Worm (Caenorhabditis elegans) whole organism, L3 larva: ENCODE data around the gene plc-4.

ENCODE experiments used
- R02D3.7 ChIP-seq: fragments of 150-350 bp; optimal IDR thresholded peaks from 2 replicates; lab custom pipeline; 2014; ENCODE audit warnings: missing biosample characterization, missing genetic modification characterization
- ama-1 ChIP-seq: fragments of 150-350 bp; optimal IDR thresholded peaks from 2 replicates; lab custom pipeline; 2018
- ceh-16 ChIP-seq: sonication (generic microtip); optimal IDR thresholded peaks from 2 replicates; lab custom pipeline; 2017; ENCODE audit warnings: missing biosample characterization, missing genetic modification characterization
- ceh-28 ChIP-seq: fragments of 150-350 bp; optimal IDR thresholded peaks from 2 replicates; lab custom pipeline; 2014; ENCODE audit warnings: missing biosample characterization, missing genetic modification reagents, missing genetic modification characterization
- ceh-82 ChIP-seq: fragments of 150-350 bp; optimal IDR thresholded peaks from 2 replicates; lab custom pipeline; 2014; ENCODE audit warnings: missing biosample characterization, missing genetic modification characterization
- daf-12 ChIP-seq: fragments of 150-350 bp; optimal IDR thresholded peaks from 2 replicates; lab custom pipeline; 2014; ENCODE audit warnings: missing biosample characterization, missing genetic modification reagents, missing genetic modification characterization
- egl-27 ChIP-seq: sonication (generic microtip); optimal IDR thresholded peaks from 4 replicates; lab custom pipeline; 2017; ENCODE audit warnings: missing biosample characterization, missing genetic modification reagents, missing genetic modification characterization
- egl-5 ChIP-seq: fragments of 150-350 bp; optimal IDR thresholded peaks from 2 replicates; lab custom pipeline; 2017; ENCODE audit warnings: missing biosample characterization, missing genetic modification reagents, missing genetic modification characterization, inconsistent platforms
- elt-1 ChIP-seq: fragments of 150-350 bp; optimal IDR thresholded peaks from 2 replicates; lab custom pipeline; 2014; ENCODE audit warnings: missing biosample characterization, missing genetic modification characterization
- elt-2 ChIP-seq: sonication (generic microtip); optimal IDR thresholded peaks from 2 replicates; lab custom pipeline; 2016; ENCODE audit warnings: missing genetic modification reagents, mild to moderate bottlenecking, missing genetic modification characterization, missing compliant biosample characterization
- elt-3 ChIP-seq, 3 experiments: fragments of 150-350 bp in 1 of 3; sonication (generic microtip) in 2 of 3; optimal IDR thresholded peaks; 2 replicates in 2 of 3; 4 replicates in 1 of 3; lab custom pipeline; 2014 to 2017; ENCODE audit warnings: missing biosample characterization in 3 of 3, missing genetic modification characterization in 3 of 3
- fkh-10 ChIP-seq: sonication (generic microtip); optimal IDR thresholded peaks from 2 replicates; lab custom pipeline; 2017; ENCODE audit warnings: missing biosample characterization, missing genetic modification reagents, missing genetic modification characterization
- lin-39 ChIP-seq: fragments of 150-350 bp; optimal IDR thresholded peaks from 2 replicates; lab custom pipeline; 2018; ENCODE audit warnings: missing biosample characterization, missing genetic modification reagents, missing genetic modification characterization
- mdl-1 ChIP-seq: fragments of 150-350 bp; optimal IDR thresholded peaks from 2 replicates; lab custom pipeline; 2014; ENCODE audit warnings: missing biosample characterization, missing genetic modification characterization
- mml-1 ChIP-seq: fragments of 150-350 bp; sonication (generic microtip); optimal IDR thresholded peaks from 3 replicates; lab custom pipeline; 2014; ENCODE audit warnings: missing biosample characterization, missing genetic modification characterization
- nhr-11 ChIP-seq: fragments of 150-350 bp; optimal IDR thresholded peaks from 2 replicates; lab custom pipeline; 2014; ENCODE audit warnings: missing biosample characterization, missing genetic modification characterization
- nhr-23 ChIP-seq: fragments of 150-350 bp; optimal IDR thresholded peaks from 2 replicates; lab custom pipeline; 2014; ENCODE audit warnings: missing biosample characterization, missing genetic modification reagents, missing genetic modification characterization
- nhr-237 ChIP-seq: fragments of 150-350 bp; optimal IDR thresholded peaks from 2 replicates; lab custom pipeline; 2014; ENCODE audit warnings: missing biosample characterization, missing genetic modification characterization
- nhr-25 ChIP-seq: sonication (generic microtip); optimal IDR thresholded peaks from 2 replicates; lab custom pipeline; 2017; ENCODE audit warnings: missing biosample characterization, missing genetic modification characterization
- nhr-28 ChIP-seq: fragments of 150-350 bp; optimal IDR thresholded peaks from 2 replicates; lab custom pipeline; 2014; ENCODE audit warnings: missing biosample characterization, missing genetic modification characterization
- nhr-43 ChIP-seq: sonication (generic microtip); optimal IDR thresholded peaks from 2 replicates; lab custom pipeline; 2016; ENCODE audit warnings: mild to moderate bottlenecking, missing genetic modification characterization, missing compliant biosample characterization; ENCODE audit not compliant: poor library complexity, severe bottlenecking
- nhr-76 ChIP-seq: fragments of 150-350 bp; sonication (generic microtip); optimal IDR thresholded peaks from 5 replicates; lab custom pipeline; 2014; ENCODE audit warnings: missing biosample characterization, missing genetic modification characterization
- nhr-77 ChIP-seq: fragments of 150-350 bp; optimal IDR thresholded peaks from 2 replicates; lab custom pipeline; 2014; ENCODE audit warnings: missing biosample characterization, missing genetic modification characterization
- pqm-1 ChIP-seq: fragments of 150-350 bp; optimal IDR thresholded peaks from 2 replicates; lab custom pipeline; 2017; ENCODE audit warnings: missing biosample characterization, missing genetic modification characterization, inconsistent platforms
- sea-2 ChIP-seq: fragments of 150-350 bp; sonication (generic microtip); optimal IDR thresholded peaks from 4 replicates; lab custom pipeline; 2014; ENCODE audit warnings: missing biosample characterization, missing genetic modification reagents, missing genetic modification characterization
- skn-1 ChIP-seq: fragments of 150-350 bp; optimal IDR thresholded peaks from 2 replicates; lab custom pipeline; 2014; ENCODE audit warnings: missing biosample characterization, missing genetic modification characterization
- snpc-4 ChIP-seq: fragments of 150-350 bp; optimal IDR thresholded peaks from 2 replicates; lab custom pipeline; 2014; ENCODE audit warnings: missing biosample characterization, missing genetic modification characterization
- unc-39 ChIP-seq: sonication (generic microtip); optimal IDR thresholded peaks from 4 replicates; lab custom pipeline; 2017; ENCODE audit warnings: missing biosample characterization, missing genetic modification characterization
- unc-62 ChIP-seq: fragments of 150-350 bp; sonication (generic microtip); optimal IDR thresholded peaks from 4 replicates; lab custom pipeline; 2014; ENCODE audit warnings: missing biosample characterization, missing genetic modification reagents, missing genetic modification characterization
- zag-1 ChIP-seq: fragments of 150-350 bp; optimal IDR thresholded peaks from 2 replicates; lab custom pipeline; 2014; ENCODE audit warnings: missing biosample characterization, missing genetic modification characterization
- ztf-11 ChIP-seq: fragments of 150-350 bp; optimal IDR thresholded peaks from 2 replicates; lab custom pipeline; 2014; ENCODE audit warnings: missing biosample characterization, missing genetic modification characterization

plc-4 gene

ce11 chrIV:7473159-7473649 is 39.3 kb downstream of the plc-4 start, which contains the start of the genes plk-3 and F55G1.6:
plk-3 (minus strand) TSS chrIV:7473209.
F55G1.6 (plus strand) TSS chrIV:7473517.
- TF ChIP-seq unc-62 (GFP tag; lab: Kevin White, UChicago) (no peak), elt-1 (tag; lab: Kevin White, UChicago) (no peak), snpc-4 (tag; lab: Kevin White, UChicago) (no peak), egl-5 (tag; lab: Kevin White, UChicago) (no peak), lin-39 (tag; lab: Kevin White, UChicago) (no peak), pqm-1 (no peak), ceh-82 (tag; lab: Kevin White, UChicago) (no peak), nhr-25 (tag; lab: Kevin White, UChicago) (no peak), mml-1 (tag; lab: Kevin White, UChicago) (no peak), nhr-76 (no peak), egl-27 (tag; lab: Kevin White, UChicago) (no peak)

DNA sequence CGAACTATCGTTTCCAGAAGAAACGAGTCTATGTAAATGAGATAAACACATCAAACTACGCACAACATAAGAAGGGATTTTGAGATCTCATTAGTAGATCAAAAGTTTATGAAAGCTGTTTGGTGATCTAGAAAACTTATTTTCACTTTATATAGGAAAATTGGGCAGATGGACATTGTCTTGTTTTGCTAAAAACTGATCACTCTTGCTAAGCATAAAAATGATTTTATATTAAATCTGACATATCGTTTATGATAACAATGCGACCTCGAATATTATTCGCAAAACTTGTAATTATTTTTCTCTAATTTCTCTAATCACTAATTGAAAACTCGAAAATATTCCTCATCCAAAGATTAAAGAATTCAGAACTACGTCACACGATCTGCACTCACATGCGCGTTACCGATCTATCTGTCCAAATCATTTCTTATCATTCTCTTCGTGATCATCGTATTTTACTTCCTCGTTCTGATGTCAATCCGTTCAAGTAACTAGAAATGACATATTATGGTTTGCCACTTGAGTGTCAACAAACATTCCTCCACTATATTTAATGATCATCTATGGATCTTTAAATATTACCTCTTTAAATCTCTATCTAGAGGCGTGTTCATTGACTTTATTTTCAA is 42.6 kb downstream of the plc-4 start, which contains the start of gene F55G1.7:
Gene F55G1.7 (minus strand): TSS at position 51 of the 632 bp plus-strand sequence.
- TF ChIP-seq elt-3 (tag; optimal IDR thresholded peaks at IDR 0.05; lab: Kevin White, UChicago) (peak in 1 of 3 experiments; percentile 19), nhr-43 (tag; lab: Kevin White, UChicago) (peak; percentile 37), pqm-1 (no peak)

DNA sequence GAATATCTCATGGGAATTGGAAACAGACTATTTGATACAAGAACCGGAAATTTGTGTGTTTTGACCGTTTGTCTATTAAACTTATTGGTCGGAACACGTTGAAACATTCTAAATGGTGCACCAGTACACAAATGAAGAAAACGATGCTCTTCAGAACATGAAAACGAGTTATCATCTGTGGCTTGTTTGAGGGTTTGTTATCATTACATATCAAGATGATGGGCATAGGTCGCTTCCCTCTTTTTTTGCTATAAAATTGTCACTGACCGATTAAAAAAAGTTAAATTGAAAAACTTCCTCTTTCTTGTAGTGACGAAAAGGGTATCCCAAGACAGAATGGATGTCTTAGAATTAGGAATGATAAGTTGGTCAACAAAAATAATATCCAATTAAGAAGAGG is 43.8 kb downstream of the plc-4 start:
- TF ChIP-seq elt-2 (tag; lab: Kevin White, UChicago) (peak; percentile 42), unc-39 (no peak)

- TF ChIP-seq elt-2 (tag; lab: Kevin White, UChicago) (peak; percentile 62), pqm-1 (peak; percentile 36), ceh-16 (tag; lab: Kevin White, UChicago) (no peak)
Observed at ce11 chrIV:7467170-7467569, 45.3 kb downstream of the plc-4 start.

- TF ChIP-seq fkh-10 (GFP tag; lab: Kevin White, UChicago) (no peak), nhr-11 (no peak), elt-3 (tag; optimal IDR thresholded peaks at IDR 0.05; lab: Kevin White, UChicago) (no peak), nhr-28 (tag; lab: Kevin White, UChicago) (no peak), ceh-16 (tag; lab: Kevin White, UChicago) (no peak), daf-12 (no peak), ceh-28 (tag; lab: Kevin White, UChicago) (no peak), mml-1 (tag; lab: Kevin White, UChicago) (no peak), nhr-25 (tag; lab: Kevin White, UChicago) (no peak), zag-1 (no peak), nhr-23 (tag; lab: Kevin White, UChicago) (no peak), nhr-77 (tag; lab: Kevin White, UChicago) (no peak)
Observed at ce11 chrIV:7465857-7466256, 46.6 kb downstream of the plc-4 start, which contains the start of gene F13B6.3. F13B6.3 (minus strand) TSS chrIV:7465957.

- no peak for TF ChIP-seq mml-1 (tag; lab: Kevin White, UChicago)
- no peak for TF ChIP-seq elt-1 (tag; lab: Kevin White, UChicago)
- TF ChIP-seq mdl-1 (tag; lab: Kevin White, UChicago) = no peak
- TF ChIP-seq egl-5 (tag; lab: Kevin White, UChicago) = no peak
- TF ChIP-seq nhr-28 (tag; lab: Kevin White, UChicago) = no peak
- TF ChIP-seq sea-2 (GFP tag; lab: Kevin White, UChicago) = no peak
- TF ChIP-seq nhr-77 (tag; lab: Kevin White, UChicago) = no peak
- TF ChIP-seq nhr-11 = no peak
- TF ChIP-seq snpc-4 (tag; lab: Kevin White, UChicago) = no peak
- TF ChIP-seq nhr-43 (tag; lab: Kevin White, UChicago) = no peak
- no peak for TF ChIP-seq skn-1 (tag; lab: Kevin White, UChicago)
- TF ChIP-seq nhr-237 (tag; lab: Kevin White, UChicago) = no peak
- no peak for TF ChIP-seq ztf-11 (tag; lab: Kevin White, UChicago)
- TF ChIP-seq ama-1 (lab: Kevin White, UChicago) = no peak
- TF ChIP-seq R02D3.7 (tag; lab: Kevin White, UChicago) = no peak
- TF ChIP-seq nhr-76 = no peak
Observed at ce11 chrIV:7460225-7460624, 52.2 kb downstream of the plc-4 start, which contains the start of gene F13B6.2. F13B6.2 (minus strand) TSS chrIV:7460325.
